Fruit fly (Drosophila melanogaster): Measurements from ENCODE around the gene Marf.

Gene Marf

dm6 chrX:6365632-6366356 lies at the start of gene Marf, which contains the start of gene swa:
Gene Marf (plus strand): TSS chrX:6365949.
Gene swa (minus strand): TSS chrX:6365708.
- no peak for TF ChIP-seq Myc (optimal IDR thresholded peaks at IDR 0.05)
- TF ChIP-seq ttk (optimal IDR thresholded peaks at IDR 0.05) = no peak
- TF ChIP-seq insv (optimal IDR thresholded peaks at IDR 0.05) = no peak
- TF ChIP-seq h (optimal IDR thresholded peaks at IDR 0.05) = no peak
- TF ChIP-seq psq (optimal IDR thresholded peaks at IDR 0.05) = no peak
- no peak for TF ChIP-seq Sin3A (optimal IDR thresholded peaks at IDR 0.05)

DNA sequence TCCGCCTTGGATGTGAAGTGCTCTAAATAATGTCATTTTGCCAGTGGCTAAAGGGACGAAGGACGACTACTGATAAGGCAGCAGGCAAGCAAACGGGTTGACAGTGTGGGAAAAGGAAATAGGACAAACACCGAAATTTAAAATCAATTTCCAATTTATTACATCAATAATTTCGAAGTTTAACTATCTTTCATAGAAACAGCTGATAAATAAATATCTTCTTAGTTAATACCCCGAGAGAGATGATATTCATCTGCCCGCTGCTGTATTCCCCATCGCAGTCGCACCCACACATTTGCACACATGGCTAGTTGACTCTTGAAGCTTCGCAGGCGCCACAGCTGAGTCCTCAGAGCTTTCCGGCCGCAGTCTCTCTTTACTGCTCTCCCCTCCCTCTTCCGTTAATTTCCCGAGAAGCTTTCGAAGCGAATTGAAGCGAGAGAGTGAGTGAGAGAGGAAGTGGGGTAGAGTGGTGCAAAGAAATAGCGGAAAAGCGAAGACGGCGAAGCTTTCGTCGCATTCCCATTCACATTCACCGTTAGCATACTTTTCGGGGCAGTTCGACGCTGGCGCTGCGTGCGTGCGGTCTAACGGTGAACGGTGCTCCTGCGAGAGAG lies 48.8 kb upstream of the Marf start:
- TF ChIP-seq ttk (optimal IDR thresholded peaks at IDR 0.05) (no peak), insv (optimal IDR thresholded peaks at IDR 0.05) (no peak), psq (optimal IDR thresholded peaks at IDR 0.05) (no peak), Myc (optimal IDR thresholded peaks at IDR 0.05) (no peak), Sin3A (optimal IDR thresholded peaks at IDR 0.05) (no peak), h (optimal IDR thresholded peaks at IDR 0.05) (no peak)

dm6 chrX:6330369-6330949 lies 35.3 kb upstream of the Marf start, which contains the start of gene CG42240:
Gene CG42240 (plus strand): TSS chrX:6330842.
- TF ChIP-seq Sin3A (optimal IDR thresholded peaks at IDR 0.05) (no peak), Myc (optimal IDR thresholded peaks at IDR 0.05) (no peak), ttk (optimal IDR thresholded peaks at IDR 0.05) (no peak), h (optimal IDR thresholded peaks at IDR 0.05) (no peak), psq (optimal IDR thresholded peaks at IDR 0.05) (no peak), insv (optimal IDR thresholded peaks at IDR 0.05) (no peak)

DNA sequence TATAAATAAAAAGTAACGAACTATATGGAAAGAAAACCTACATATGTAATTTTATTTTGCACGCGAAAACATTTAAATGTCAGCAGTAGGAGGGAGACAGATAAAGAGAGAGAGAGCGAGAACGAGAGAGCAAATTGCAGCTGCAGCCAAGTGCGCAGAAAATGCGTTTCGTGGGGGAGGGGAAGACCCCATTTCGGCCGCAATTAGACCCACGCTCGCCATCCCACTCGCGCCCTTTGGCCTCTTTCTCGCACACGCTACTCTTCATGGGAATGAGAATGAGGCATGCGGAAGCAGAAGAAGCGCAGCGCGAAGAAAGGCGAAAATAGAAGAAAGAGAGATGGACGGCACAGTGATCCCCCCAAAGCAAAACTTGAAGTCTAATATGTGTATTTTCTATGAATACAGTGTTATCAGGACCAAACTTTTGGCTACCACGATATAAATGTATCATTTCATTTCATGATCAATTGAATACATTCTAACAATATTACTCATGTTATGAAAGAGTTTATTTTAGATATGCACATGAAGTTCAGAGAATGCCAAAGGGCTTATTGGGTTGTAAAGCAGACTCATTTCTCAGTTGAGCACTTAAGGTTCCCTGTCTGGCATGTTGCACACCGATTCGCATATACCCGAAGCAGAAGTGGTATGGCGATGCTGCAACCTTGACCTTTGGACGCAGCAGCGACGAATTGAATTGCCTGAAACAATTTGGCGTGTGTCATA lies 32.6 kb upstream of the Marf start:
- no peak for TF ChIP-seq ttk (optimal IDR thresholded peaks at IDR 0.05)
- TF ChIP-seq insv (optimal IDR thresholded peaks at IDR 0.05) = no peak
- no peak for TF ChIP-seq h (optimal IDR thresholded peaks at IDR 0.05)
- no peak for TF ChIP-seq Sin3A (optimal IDR thresholded peaks at IDR 0.05)
- no peak for TF ChIP-seq Myc (optimal IDR thresholded peaks at IDR 0.05)
- TF ChIP-seq psq (optimal IDR thresholded peaks at IDR 0.05) = no peak

DNA sequence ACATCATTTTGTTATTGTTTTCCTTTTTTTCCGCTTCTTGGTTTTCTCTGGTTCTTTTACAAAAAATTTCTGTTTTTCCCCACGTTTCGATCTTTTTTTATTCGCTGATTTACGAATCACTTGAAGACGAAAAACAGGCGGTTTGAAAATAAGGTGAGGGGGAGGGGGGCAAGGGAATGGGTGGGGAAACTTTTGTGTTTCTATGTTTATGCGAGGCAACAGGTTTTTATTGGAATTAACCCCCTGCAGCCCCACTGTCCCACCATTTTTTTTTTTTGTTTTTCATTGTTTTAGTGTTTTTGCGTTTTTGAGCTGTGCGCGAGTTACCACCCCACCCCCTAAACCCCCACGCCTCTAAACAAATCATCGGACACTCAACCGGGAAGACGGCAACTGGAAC lies 30.8 kb upstream of the Marf start:
- TF ChIP-seq Sin3A (optimal IDR thresholded peaks at IDR 0.05) (no peak), Myc (optimal IDR thresholded peaks at IDR 0.05) (no peak), h (optimal IDR thresholded peaks at IDR 0.05) (no peak), insv (optimal IDR thresholded peaks at IDR 0.05) (no peak), ttk (optimal IDR thresholded peaks at IDR 0.05) (no peak), psq (optimal IDR thresholded peaks at IDR 0.05) (no peak)

dm6 chrX:6337702-6338101 lies 28.0 kb upstream of the Marf start, which contains the start of gene CG3842:
Gene CG3842 (plus strand): TSS chrX:6337762.
- no peak for TF ChIP-seq insv (optimal IDR thresholded peaks at IDR 0.05)
- no peak for TF ChIP-seq ttk (optimal IDR thresholded peaks at IDR 0.05)
- TF ChIP-seq h (optimal IDR thresholded peaks at IDR 0.05) = no peak
- no peak for TF ChIP-seq Sin3A (optimal IDR thresholded peaks at IDR 0.05)
- no peak for TF ChIP-seq Myc (optimal IDR thresholded peaks at IDR 0.05)
- TF ChIP-seq psq (optimal IDR thresholded peaks at IDR 0.05) = no peak

DNA sequence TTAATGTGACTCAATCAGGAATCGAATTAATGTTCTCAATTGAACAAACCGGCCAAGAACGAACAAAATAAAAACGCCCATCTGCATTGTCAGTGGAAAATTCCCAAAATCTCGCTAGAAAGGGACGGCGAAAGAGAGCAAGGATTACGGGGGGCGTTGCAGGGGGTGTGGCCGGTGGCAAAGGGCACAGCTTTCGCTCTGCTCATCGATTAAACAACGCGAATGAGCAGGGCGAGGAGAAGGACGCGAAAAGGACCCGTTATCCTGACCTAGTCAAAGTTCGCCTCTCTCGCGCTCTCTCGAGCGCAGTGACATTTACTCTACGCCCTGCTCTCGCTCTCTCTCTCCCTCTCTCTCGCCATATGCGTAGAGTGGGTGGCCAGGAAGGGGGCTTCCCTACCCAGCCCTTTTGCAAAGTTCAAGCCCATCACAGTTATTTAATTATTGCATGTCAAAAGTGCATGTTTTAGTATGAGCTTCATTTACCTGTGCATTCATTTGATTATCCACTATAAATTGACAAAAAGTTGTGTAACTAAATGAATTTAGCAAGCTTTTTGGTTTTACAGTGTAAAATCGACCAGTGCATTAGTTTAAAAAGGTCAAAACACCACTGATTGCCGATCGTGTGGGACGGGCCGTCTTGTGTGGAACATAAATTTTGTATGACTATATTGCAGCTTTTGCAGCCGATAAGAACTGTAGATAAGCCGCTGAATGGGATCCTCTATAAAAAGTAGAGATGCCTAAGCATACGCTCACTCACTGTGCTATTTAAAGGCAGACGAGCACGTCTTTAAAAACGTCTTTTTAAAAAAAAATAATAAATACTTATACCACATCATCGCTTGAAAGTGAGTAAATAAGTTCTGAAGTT lies 26.8 kb upstream of the Marf start:
- TF ChIP-seq ttk (optimal IDR thresholded peaks at IDR 0.05) (no peak), insv (optimal IDR thresholded peaks at IDR 0.05) (no peak), Sin3A (optimal IDR thresholded peaks at IDR 0.05) (no peak), Myc (optimal IDR thresholded peaks at IDR 0.05) (no peak), h (optimal IDR thresholded peaks at IDR 0.05) (no peak), psq (optimal IDR thresholded peaks at IDR 0.05) (no peak)

DNA sequence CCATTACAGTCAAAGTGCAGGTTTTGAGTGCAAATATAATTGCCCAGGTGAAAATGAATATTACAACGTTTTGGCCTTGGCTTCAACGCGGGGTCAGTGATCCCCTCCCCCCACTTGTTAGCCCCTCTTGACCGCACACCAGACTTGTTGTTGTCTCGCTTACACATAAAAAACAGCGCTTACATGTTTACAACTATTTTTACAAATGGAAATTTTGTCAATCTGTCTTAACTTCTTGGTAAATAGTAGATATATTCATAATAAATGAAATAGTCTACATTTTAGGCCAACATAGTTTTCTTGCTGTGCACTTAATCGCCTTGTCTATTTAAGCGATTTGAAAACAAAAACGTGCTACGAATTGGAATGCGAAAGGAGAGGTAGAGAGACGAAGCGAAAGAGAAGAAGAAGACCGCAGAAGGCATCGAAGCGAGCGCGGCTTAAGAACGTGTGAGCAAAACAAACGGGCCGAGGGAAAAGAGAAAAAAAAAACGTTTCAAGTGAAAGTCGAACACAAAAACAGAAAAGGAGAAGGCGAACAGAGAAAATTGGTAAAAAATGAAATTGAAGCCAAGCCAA lies 25.7 kb upstream of the Marf start:
- TF ChIP-seq Sin3A (optimal IDR thresholded peaks at IDR 0.05) = no peak
- TF ChIP-seq h (optimal IDR thresholded peaks at IDR 0.05) = no peak
- TF ChIP-seq psq (optimal IDR thresholded peaks at IDR 0.05) = no peak
- no peak for TF ChIP-seq Myc (optimal IDR thresholded peaks at IDR 0.05)
- no peak for TF ChIP-seq ttk (optimal IDR thresholded peaks at IDR 0.05)
- no peak for TF ChIP-seq insv (optimal IDR thresholded peaks at IDR 0.05)

DNA sequence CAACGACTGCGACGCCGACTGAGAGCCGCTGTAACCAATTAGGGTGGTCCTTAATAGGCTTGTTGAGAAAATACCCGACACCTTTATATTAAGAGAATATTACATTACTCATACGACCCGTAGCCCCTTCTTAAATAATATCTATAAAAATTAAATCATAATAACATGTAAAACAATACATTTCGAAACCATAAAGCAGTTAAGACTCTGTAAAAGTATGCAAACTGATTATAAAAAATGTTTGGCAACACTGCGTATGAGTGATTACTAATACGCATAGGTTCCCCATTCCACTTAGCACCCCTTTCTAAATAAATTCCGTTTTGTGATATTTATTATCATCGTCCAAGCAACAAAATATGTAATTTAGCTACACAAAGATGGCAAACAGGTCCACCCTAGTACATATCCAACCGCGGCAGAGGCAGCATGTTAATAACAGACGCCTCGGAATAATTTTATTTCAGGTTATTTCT lies 25.1 kb upstream of the Marf start:
- TF ChIP-seq insv (optimal IDR thresholded peaks at IDR 0.05) (no peak), h (optimal IDR thresholded peaks at IDR 0.05) (no peak), psq (optimal IDR thresholded peaks at IDR 0.05) (no peak), Sin3A (optimal IDR thresholded peaks at IDR 0.05) (no peak), ttk (optimal IDR thresholded peaks at IDR 0.05) (no peak), Myc (optimal IDR thresholded peaks at IDR 0.05) (no peak)

DNA sequence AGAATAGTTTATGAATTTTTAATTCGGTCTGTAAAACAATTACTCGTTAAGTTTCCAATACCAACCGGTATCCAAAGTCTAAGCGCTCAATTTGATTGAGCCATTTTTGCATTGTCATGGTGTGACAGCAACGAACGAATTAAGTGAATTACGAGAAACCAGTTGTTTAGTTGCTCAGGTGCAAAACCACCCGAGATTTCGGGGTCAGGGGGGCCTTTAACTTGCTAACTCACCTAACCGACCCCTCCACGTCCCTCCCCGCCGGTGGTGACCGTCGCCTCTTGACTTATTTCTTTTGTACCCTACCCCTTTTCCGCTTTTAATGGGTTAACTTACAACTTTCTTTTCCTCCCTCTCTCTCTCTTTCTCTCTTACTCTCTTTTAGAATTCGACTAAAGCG lies 24.1 kb upstream of the Marf start:
- TF ChIP-seq h (optimal IDR thresholded peaks at IDR 0.05) = no peak
- TF ChIP-seq insv (optimal IDR thresholded peaks at IDR 0.05) = no peak
- TF ChIP-seq Sin3A (optimal IDR thresholded peaks at IDR 0.05) = no peak
- no peak for TF ChIP-seq psq (optimal IDR thresholded peaks at IDR 0.05)
- no peak for TF ChIP-seq Myc (optimal IDR thresholded peaks at IDR 0.05)
- no peak for TF ChIP-seq ttk (optimal IDR thresholded peaks at IDR 0.05)

All from Kc167 (cell line).